Worm (Caenorhabditis elegans) whole organism, L2 larva: ENCODE results near the gene rig-3.

Source experiments
- F13H6.1 ChIP-seq: sonication (generic microtip); optimal IDR thresholded peaks from 2 replicates; lab custom pipeline; 2016; ENCODE audit warnings: missing genetic modification characterization, missing compliant biosample characterization
- aly-2 ChIP-seq: fragments of 150-350 bp; optimal IDR thresholded peaks from 2 replicates; lab custom pipeline; 2014; ENCODE audit warnings: missing biosample characterization, missing genetic modification characterization
- ama-1 ChIP-seq: fragments of 150-350 bp; optimal IDR thresholded peaks from 2 replicates; lab custom pipeline; 2018; ENCODE audit warnings: inconsistent platforms
- ceh-82 ChIP-seq: fragments of 150-350 bp; optimal IDR thresholded peaks from 2 replicates; lab custom pipeline; 2014; ENCODE audit warnings: missing biosample characterization, missing genetic modification characterization
- egl-27 ChIP-seq: sonication (generic microtip); optimal IDR thresholded peaks from 3 replicates; lab custom pipeline; 2017; ENCODE audit warnings: missing biosample characterization, missing genetic modification reagents, missing genetic modification characterization
- nhr-10 ChIP-seq: sonication (generic microtip); optimal IDR thresholded peaks from 2 replicates; lab custom pipeline; 2017; ENCODE audit warnings: missing biosample characterization, missing genetic modification characterization
- nhr-237 ChIP-seq: fragments of 150-350 bp; optimal IDR thresholded peaks from 2 replicates; lab custom pipeline; 2014; ENCODE audit warnings: missing biosample characterization, missing genetic modification characterization
- nhr-25 ChIP-seq: fragments of 150-350 bp; sonication (generic microtip); optimal IDR thresholded peaks from 3 replicates; lab custom pipeline; 2014; ENCODE audit warnings: missing biosample characterization, missing genetic modification characterization
- nhr-6 ChIP-seq: fragments of 150-350 bp; optimal IDR thresholded peaks from 2 replicates; lab custom pipeline; 2014; ENCODE audit warnings: missing biosample characterization, missing genetic modification characterization
- ztf-4 ChIP-seq: fragments of 150-350 bp; optimal IDR thresholded peaks from 2 replicates; lab custom pipeline; 2014; ENCODE audit warnings: missing biosample characterization, missing genetic modification characterization

DNA sequence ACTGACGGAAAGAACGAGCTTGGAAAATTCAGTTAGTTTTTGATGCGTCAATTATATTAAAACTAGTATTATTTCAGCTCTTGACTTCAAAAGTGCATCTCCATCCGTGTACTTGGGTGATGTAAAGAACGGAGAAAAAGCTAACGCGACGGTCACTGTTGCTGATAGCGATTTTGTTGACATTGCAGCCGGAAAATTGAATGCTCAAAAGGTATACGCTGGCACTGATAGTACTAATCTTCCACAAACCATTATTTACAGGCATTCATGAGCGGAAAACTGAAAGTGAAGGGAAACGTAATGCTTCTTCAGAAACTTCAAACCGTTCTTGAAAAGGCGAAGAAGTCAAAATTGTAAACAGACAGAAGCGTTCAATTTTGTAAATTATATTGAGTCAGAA lies 33.8 kb upstream of the rig-3 start:
- TF ChIP-seq ama-1 (lab: Kevin White, UChicago) (no peak), nhr-25 (tag; lab: Kevin White, UChicago) (no peak), aly-2 (tag; lab: Kevin White, UChicago) (no peak), nhr-6 (tag; lab: Kevin White, UChicago) (no peak), nhr-237 (tag; lab: Kevin White, UChicago) (no peak), ceh-82 (tag; lab: Kevin White, UChicago) (no peak), egl-27 (no peak), F13H6.1 (no peak), ztf-4 (tag; lab: Kevin White, UChicago) (no peak), nhr-10 (tag; lab: Kevin White, UChicago) (no peak)
